Fruit fly (Drosophila melanogaster) whole organism, embryonic: ENCODE results near the gene Lon.

Experiments
- Bdp1 ChIP-seq: fragments of 200-800 bp; sonication (Bioruptor generic); optimal IDR thresholded peaks from 3 replicates; lab custom pipeline; 2016; ENCODE audit warnings: missing biosample characterization, missing genetic modification characterization
- Bteb2 ChIP-seq: fragments of 200-800 bp; sonication (Bioruptor generic); optimal IDR thresholded peaks from 2 replicates; lab custom pipeline; 2016; ENCODE audit warnings: missing biosample characterization, missing genetic modification characterization
- CG10267 ChIP-seq: fragments of 200-800 bp; sonication (Bioruptor generic); optimal IDR thresholded peaks from 2 replicates; lab custom pipeline; 2018; ENCODE audit warnings: missing biosample characterization, mild to moderate bottlenecking, missing genetic modification characterization, moderate library complexity
- CG10274 ChIP-seq: fragments of 200-800 bp; sonication (Bioruptor generic); optimal IDR thresholded peaks from 3 replicates; lab custom pipeline; 2017; ENCODE audit warnings: missing biosample characterization, mild to moderate bottlenecking, missing genetic modification characterization
- CG10654 ChIP-seq: fragments of 200-800 bp; sonication (Bioruptor generic); optimal IDR thresholded peaks from 2 replicates; lab custom pipeline; 2016; ENCODE audit warnings: missing biosample characterization, missing genetic modification characterization
- CG1233 ChIP-seq: fragments of 200-800 bp; sonication (Bioruptor generic); optimal IDR thresholded peaks from 4 replicates; lab custom pipeline; 2018; ENCODE audit warnings: missing biosample characterization, mild to moderate bottlenecking, missing genetic modification characterization
- CG1603 ChIP-seq: fragments of 200-800 bp; sonication (Bioruptor generic); optimal IDR thresholded peaks from 2 replicates; lab custom pipeline; 2019; ENCODE audit warnings: missing biosample characterization, mild to moderate bottlenecking, missing genetic modification characterization, moderate library complexity
- CG17359 ChIP-seq: fragments of 200-800 bp; sonication (Bioruptor generic); optimal IDR thresholded peaks from 3 replicates; lab custom pipeline; 2018; ENCODE audit warnings: missing biosample characterization, mild to moderate bottlenecking, missing genetic modification characterization, moderate library complexity
- CG17912 ChIP-seq: fragments of 200-800 bp; sonication (Bioruptor generic); optimal IDR thresholded peaks from 2 replicates; lab custom pipeline; 2018; ENCODE audit warnings: missing biosample characterization, mild to moderate bottlenecking, missing genetic modification characterization
- CG18262 ChIP-seq: fragments of 200-800 bp; optimal IDR thresholded peaks from 3 replicates; lab custom pipeline; 2019; ENCODE audit warnings: missing biosample characterization, mild to moderate bottlenecking, missing genetic modification characterization, moderate library complexity
- CG2116 ChIP-seq: fragments of 200-800 bp; sonication (Bioruptor generic); optimal IDR thresholded peaks from 3 replicates; lab custom pipeline; 2018; ENCODE audit warnings: missing biosample characterization, mild to moderate bottlenecking, missing genetic modification characterization
- CG32532 ChIP-seq: fragments of 200-800 bp; sonication (Bioruptor generic); IDR thresholded peaks from 2 replicates; pipeline ENCODE4 v1.3.6; 2022; ENCODE audit warnings: missing biosample characterization, missing genetic modification characterization
- CG33557 ChIP-seq: fragments of 200-800 bp; sonication (Bioruptor generic); optimal IDR thresholded peaks from 2 replicates; lab custom pipeline; 2019; ENCODE audit warnings: missing biosample characterization, mild to moderate bottlenecking, missing genetic modification characterization, moderate library complexity
- CG3407 ChIP-seq: fragments of 200-800 bp; sonication (Bioruptor generic); optimal IDR thresholded peaks from 2 replicates; lab custom pipeline; 2018; ENCODE audit warnings: missing biosample characterization, mild to moderate bottlenecking, missing genetic modification characterization
- CG34422 ChIP-seq: fragments of 200-800 bp; sonication (Bioruptor generic); IDR thresholded peaks from 3 replicates; pipeline ENCODE4 v1.3.6; 2022; ENCODE audit warnings: missing biosample characterization, missing genetic modification characterization
- CG6272 ChIP-seq: fragments of 200-800 bp; sonication (Bioruptor generic); IDR thresholded peaks from 2 replicates; pipeline ENCODE4 v1.3.6; 2022; ENCODE audit warnings: missing biosample characterization, missing genetic modification characterization
- CG6654 ChIP-seq: fragments of 200-800 bp; sonication (Bioruptor generic); optimal IDR thresholded peaks from 2 replicates; lab custom pipeline; 2017; ENCODE audit warnings: missing biosample characterization, mild to moderate bottlenecking, missing genetic modification characterization
- CG7928 ChIP-seq: fragments of 200-800 bp; sonication (Bioruptor generic); optimal IDR thresholded peaks from 2 replicates; lab custom pipeline; 2017; ENCODE audit warnings: missing biosample characterization, mild to moderate bottlenecking, missing genetic modification characterization
- CTCF ChIP-seq: fragments of 200-800 bp; sonication (Bioruptor generic); optimal IDR thresholded peaks from 2 replicates; lab custom pipeline; 2017; ENCODE audit warnings: missing biosample characterization, mild to moderate bottlenecking, missing genetic modification characterization, moderate library complexity
- D19A ChIP-seq: fragments of 200-800 bp; optimal IDR thresholded peaks from 3 replicates; lab custom pipeline; 2019; ENCODE audit warnings: missing biosample characterization, mild to moderate bottlenecking, missing genetic modification characterization, moderate library complexity
- Gsc ChIP-seq: fragments of 200-800 bp; sonication (Bioruptor generic); IDR thresholded peaks from 2 replicates; pipeline ENCODE4 v1.3.6; 2022; ENCODE audit warnings: missing biosample characterization, missing genetic modification characterization
- H2.0 ChIP-seq: fragments of 200-800 bp; sonication (Bioruptor generic); IDR thresholded peaks from 2 replicates; pipeline ENCODE4 v1.3.6; 2022; ENCODE audit warnings: missing biosample characterization, missing genetic modification characterization
- HLH3B ChIP-seq: fragments of 200-800 bp; sonication (Bioruptor generic); IDR thresholded peaks from 2 replicates; pipeline ENCODE4 v1.3.6; 2022; ENCODE audit warnings: missing biosample characterization, missing genetic modification characterization
- Hsf ChIP-seq: fragments of 200-800 bp; sonication (Bioruptor generic); optimal IDR thresholded peaks from 3 replicates; lab custom pipeline; 2016; ENCODE audit warnings: missing biosample characterization, missing genetic modification characterization
- Max ChIP-seq: fragments of 200-800 bp; sonication (Bioruptor generic); optimal IDR thresholded peaks from 2 replicates; lab custom pipeline; 2016; ENCODE audit warnings: missing biosample characterization, mild to moderate bottlenecking, missing genetic modification characterization
- Oli ChIP-seq: fragments of 200-800 bp; sonication (Bioruptor generic); optimal IDR thresholded peaks from 2 replicates; lab custom pipeline; 2018; ENCODE audit warnings: missing biosample characterization, mild to moderate bottlenecking, missing genetic modification characterization, moderate library complexity
- Rfx ChIP-seq: fragments of 200-800 bp; sonication (Bioruptor generic); IDR thresholded peaks from 2 replicates; pipeline ENCODE4 v1.3.6; 2022; ENCODE audit warnings: missing biosample characterization, missing genetic modification characterization
- bcd ChIP-seq: fragments of 200-800 bp; sonication (Bioruptor generic); optimal IDR thresholded peaks from 2 replicates; lab custom pipeline; 2017; ENCODE audit warnings: missing biosample characterization, mild to moderate bottlenecking, missing genetic modification characterization
- bsh ChIP-seq, 2 experiments: fragments of 200-800 bp; sonication (Bioruptor generic); optimal IDR thresholded peaks; 2 replicates each; lab custom pipeline; 2017 to 2018; ENCODE audit warnings: mild to moderate bottlenecking in 2 of 2, missing biosample characterization in 2 of 2, missing genetic modification characterization in 2 of 2, moderate library complexity in 1 of 2
- ci ChIP-seq: fragments of 200-800 bp; sonication (Bioruptor generic); IDR thresholded peaks from 3 replicates; pipeline ENCODE4 v1.3.6; 2022; ENCODE audit warnings: missing biosample characterization, missing genetic modification characterization
- dan ChIP-seq: fragments of 200-800 bp; sonication (Bioruptor generic); IDR thresholded peaks from 2 replicates; pipeline ENCODE4 v1.3.6; 2022; ENCODE audit warnings: missing biosample characterization, missing genetic modification characterization
- disco-r ChIP-seq: fragments of 200-800 bp; sonication (Bioruptor generic); optimal IDR thresholded peaks from 2 replicates; lab custom pipeline; 2016; ENCODE audit warnings: missing biosample characterization, missing genetic modification characterization
- dpn ChIP-seq, 2 experiments: fragments of 200-800 bp; sonication (Bioruptor generic); optimal IDR thresholded peaks; 3 replicates each; lab custom pipeline; 2016; ENCODE audit warnings: missing biosample characterization in 2 of 2, missing genetic modification characterization in 2 of 2
- exex ChIP-seq: fragments of 200-800 bp; sonication (Bioruptor generic); optimal IDR thresholded peaks from 4 replicates; lab custom pipeline; 2018; ENCODE audit warnings: missing biosample characterization, mild to moderate bottlenecking, missing genetic modification characterization, moderate library complexity
- fd3F ChIP-seq: fragments of 200-800 bp; sonication (Bioruptor generic); optimal IDR thresholded peaks from 2 replicates; lab custom pipeline; 2018; ENCODE audit warnings: missing biosample characterization, mild to moderate bottlenecking, missing genetic modification characterization, moderate library complexity
- fd64A ChIP-seq: fragments of 200-800 bp; sonication (Bioruptor generic); optimal IDR thresholded peaks from 3 replicates; lab custom pipeline; 2018; ENCODE audit warnings: missing biosample characterization, mild to moderate bottlenecking, missing genetic modification characterization
- gce ChIP-seq: fragments of 200-800 bp; sonication (Bioruptor generic); IDR thresholded peaks from 3 replicates; pipeline ENCODE4 v1.3.6; 2022; ENCODE audit warnings: missing biosample characterization, missing genetic modification characterization
- oc ChIP-seq: fragments of 200-800 bp; sonication (Bioruptor generic); optimal IDR thresholded peaks from 2 replicates; lab custom pipeline; 2018; ENCODE audit warnings: missing biosample characterization, mild to moderate bottlenecking, missing genetic modification characterization, moderate library complexity
- pan ChIP-seq, 4 experiments: fragments of >200 bp in 3 of 4; fragments of 200-800 bp in 1 of 4; sonication (Bioruptor generic) in 1 of 4; optimal IDR thresholded peaks in 3 of 4; IDR thresholded peaks in 1 of 4; 2 replicates each; pipeline versions ENCODE4 v1.3.6 to Lab custom; 2017 to 2022; ENCODE audit warnings: missing biosample characterization in 2 of 4, missing genetic modification characterization in 2 of 4, mixed read lengths in 1 of 4
- pb ChIP-seq: fragments of 200-800 bp; sonication (Bioruptor generic); optimal IDR thresholded peaks from 3 replicates; lab custom pipeline; 2016; ENCODE audit warnings: missing biosample characterization, missing genetic modification characterization
- pho ChIP-seq: fragments of 200-800 bp; sonication (Bioruptor generic); optimal IDR thresholded peaks from 2 replicates; lab custom pipeline; 2016; ENCODE audit warnings: missing biosample characterization, missing genetic modification characterization
- pzg ChIP-seq: fragments of 200-800 bp; sonication (Bioruptor generic); optimal IDR thresholded peaks from 3 replicates; lab custom pipeline; 2018; ENCODE audit warnings: missing biosample characterization, mild to moderate bottlenecking, missing genetic modification characterization, moderate library complexity
- ranshi ChIP-seq: fragments of 200-800 bp; sonication (Bioruptor generic); IDR thresholded peaks from 2 replicates; pipeline ENCODE4 v1.3.6; 2022; ENCODE audit warnings: missing biosample characterization, missing genetic modification characterization
- row ChIP-seq: fragments of 200-800 bp; sonication (Bioruptor generic); IDR thresholded peaks from 3 replicates; pipeline ENCODE4 v1.3.6; 2022; ENCODE audit warnings: missing biosample characterization, missing genetic modification characterization
- salm ChIP-seq: fragments of 200-800 bp; sonication (Bioruptor generic); optimal IDR thresholded peaks from 2 replicates; lab custom pipeline; 2018; ENCODE audit warnings: missing biosample characterization, mild to moderate bottlenecking, missing genetic modification characterization
- slbo ChIP-seq: fragments of 200-800 bp; sonication (Bioruptor generic); IDR thresholded peaks from 2 replicates; pipeline ENCODE4 v1.3.6; 2022; ENCODE audit warnings: missing biosample characterization, missing genetic modification characterization
- sqz ChIP-seq: fragments of 200-800 bp; sonication (Bioruptor generic); optimal IDR thresholded peaks from 3 replicates; lab custom pipeline; 2018; ENCODE audit warnings: missing biosample characterization, mild to moderate bottlenecking, missing genetic modification characterization
- tgo ChIP-seq: fragments of 200-800 bp; sonication (Bioruptor generic); IDR thresholded peaks from 3 replicates; pipeline ENCODE4 v1.3.6; 2022; ENCODE audit warnings: missing biosample characterization, missing genetic modification characterization
- tio ChIP-seq: fragments of 200-800 bp; sonication (Bioruptor generic); optimal IDR thresholded peaks from 2 replicates; lab custom pipeline; 2017; ENCODE audit warnings: missing biosample characterization, missing genetic modification characterization, inconsistent platforms
- vfl ChIP-seq: fragments of 200-800 bp; sonication (Bioruptor generic); optimal IDR thresholded peaks from 2 replicates; lab custom pipeline; 2016; ENCODE audit warnings: missing biosample characterization, missing genetic modification characterization
- yki ChIP-seq: fragments of >200 bp; optimal IDR thresholded peaks from 3 replicates; lab custom pipeline; 2018

Gene Lon

dm6 chr3L:19634788-19635448 lies 22.9 kb upstream of the Lon start (continued):
- peak in 1 of 2 experiments; percentile 80 for TF ChIP-seq bsh (GFP tag; optimal IDR thresholded peaks at IDR 0.05; lab: Kevin White, UChicago)
- no peak for TF ChIP-seq oc
- TF ChIP-seq H2.0 (GFP tag; lab: Robert Waterston, UW), result peak; percentile 8; the same call in 1 of the 2 replicates
- peak; percentile 63 for TF ChIP-seq CG10654 (GFP tag; lab: Kevin White, UChicago)
- TF ChIP-seq salm (tag; lab: Kevin White, UChicago), result no peak
- TF ChIP-seq tgo (GFP tag; lab: Robert Waterston, UW), result peak; percentile 86
- peak; percentile 78 for TF ChIP-seq Rfx (GFP tag; lab: Robert Waterston, UW)
- TF ChIP-seq bcd (GFP tag; lab: Kevin White, UChicago), result peak; percentile 66
- no peak for TF ChIP-seq pan (optimal IDR thresholded peaks at IDR 0.05; lab: Kevin White, UChicago)
- TF ChIP-seq pan (GFP tag; optimal IDR thresholded peaks at IDR 0.05 in 1 of 2, IDR thresholded peaks at IDR 0.05 in 1 of 2), result peak in 1 of 2 experiments; percentile 73
- peak; percentile 80 for TF ChIP-seq CG17359
- TF ChIP-seq CG6272, result no peak
- peak; percentile 89 for TF ChIP-seq CG32532 (GFP tag; lab: Robert Waterston, UW)
- peak; percentile 10; the same call in 1 of the 3 replicates for TF ChIP-seq ci
- TF ChIP-seq slbo (GFP tag; lab: Robert Waterston, UW), result peak; percentile 88
- peak; percentile 73 for TF ChIP-seq CG1233
- TF ChIP-seq dan (GFP tag; lab: Robert Waterston, UW), result no peak
- peak; percentile 87 for TF ChIP-seq CG18262
- no peak for TF ChIP-seq Bdp1 (GFP tag; lab: Kevin White, UChicago)
- TF ChIP-seq Max (GFP tag; lab: Kevin White, UChicago), result peak; percentile 1
- TF ChIP-seq sqz (GFP tag; lab: Kevin White, UChicago), result no peak
- peak; percentile 78 for TF ChIP-seq D19A (tag; lab: Kevin White, UChicago)
- no peak for TF ChIP-seq disco-r (GFP tag; lab: Kevin White, UChicago)
- TF ChIP-seq CG10267 (tag; lab: Kevin White, UChicago), result peak; percentile 84
- peak; percentile 52 for TF ChIP-seq exex (tag; lab: Kevin White, UChicago)
- peak; percentile 62 for TF ChIP-seq fd3F (GFP tag; lab: Kevin White, UChicago)
- no peak for TF ChIP-seq pho (GFP tag; lab: Kevin White, UChicago)
- TF ChIP-seq CG1603 (tag; lab: Kevin White, UChicago), result no peak
- no peak for TF ChIP-seq CG3407 (GFP tag; lab: Kevin White, UChicago)
- TF ChIP-seq pzg (GFP tag; lab: Kevin White, UChicago), result no peak
- TF ChIP-seq CTCF (GFP tag; lab: Kevin White, UChicago), result no peak
- peak; percentile 77 for TF ChIP-seq HLH3B (GFP tag; lab: Robert Waterston, UW)
- no peak for TF ChIP-seq CG2116 (GFP tag; lab: Kevin White, UChicago)
- TF ChIP-seq CG6654 (GFP tag; lab: Kevin White, UChicago), result no peak
- TF ChIP-seq CG17912 (GFP tag; lab: Kevin White, UChicago), result no peak
- no peak for TF ChIP-seq fd64A (GFP tag; lab: Kevin White, UChicago)
- TF ChIP-seq Oli (tag; lab: Kevin White, UChicago), result peak; percentile 63
- no peak for TF ChIP-seq Gsc (GFP tag; lab: Robert Waterston, UW)
- TF ChIP-seq Hsf (GFP tag; lab: Kevin White, UChicago), result no peak
- TF ChIP-seq CG34422 (GFP tag; lab: Robert Waterston, UW), result 0 out of 3 replicates have a peak, but pooled peaks have one; percentile 62
- no peak for TF ChIP-seq CG33557 (GFP tag; lab: Kevin White, UChicago)
- no peak for TF ChIP-seq yki (lab: Kevin White, UChicago)
- no peak for TF ChIP-seq CG7928 (GFP tag; lab: Kevin White, UChicago)
- TF ChIP-seq pb (GFP tag; lab: Kevin White, UChicago), result no peak
- peak; percentile 14 for TF ChIP-seq Bteb2 (GFP tag; lab: Kevin White, UChicago)
- peak; percentile 40 for TF ChIP-seq tio (GFP tag; lab: Kevin White, UChicago)
- peak; percentile 14 to 57 for TF ChIP-seq dpn (GFP tag; optimal IDR thresholded peaks at IDR 0.05; lab: Kevin White, UChicago)
- no peak for TF ChIP-seq vfl (GFP tag; lab: Kevin White, UChicago)
- peak; percentile 33; the same call in 1 of the 3 replicates for TF ChIP-seq gce (GFP tag; lab: Robert Waterston, UW)
- peak; percentile 66 for TF ChIP-seq row (GFP tag; lab: Robert Waterston, UW)
- TF ChIP-seq CG10274 (GFP tag; lab: Kevin White, UChicago), result no peak
- peak; percentile 87; the same call in 1 of the 2 replicates for TF ChIP-seq ranshi (GFP tag; lab: Robert Waterston, UW)
